Worm (Caenorhabditis elegans) whole organism, late embryonic: ENCODE data around the gene arrd-6.

Source experiments
- dve-1 ChIP-seq: sonication (generic microtip); optimal IDR thresholded peaks from 2 replicates; lab custom pipeline; 2017; ENCODE audit warnings: antibody characterized with exemption, mild to moderate bottlenecking, missing genetic modification characterization, missing compliant biosample characterization
- nhr-11 ChIP-seq: fragments of 150-350 bp; optimal IDR thresholded peaks from 2 replicates; lab custom pipeline; 2014; ENCODE audit warnings: missing biosample characterization, missing genetic modification characterization
- pqm-1 ChIP-seq: sonication (generic microtip); optimal IDR thresholded peaks from 2 replicates; lab custom pipeline; 2016; ENCODE audit warnings: missing genetic modification characterization, missing compliant biosample characterization

ce11 chrII:11128989-11129388 lies 13.6 kb upstream of the arrd-6 start, which contains the start of gene F40F8.3:
- TF ChIP-seq nhr-11 (no peak), pqm-1 (tag; lab: Kevin White, UChicago) (no peak), dve-1 (tag; lab: Kevin White, UChicago) (no peak)
